Fruit fly (Drosophila melanogaster) whole organism, embryonic: Measurements from ENCODE around the gene CG11030.

Experiments
- CG11695 ChIP-seq: fragments of 200-800 bp; sonication (Bioruptor generic); IDR thresholded peaks from 3 replicates; pipeline ENCODE4 v1.3.6; 2022; ENCODE audit warnings: missing biosample characterization, missing genetic modification characterization
- CG12942 ChIP-seq: fragments of 200-800 bp; sonication (Bioruptor generic); optimal IDR thresholded peaks from 3 replicates; lab custom pipeline; 2016; ENCODE audit warnings: missing biosample characterization, missing genetic modification characterization
- CG2116 ChIP-seq: fragments of 200-800 bp; sonication (Bioruptor generic); optimal IDR thresholded peaks from 3 replicates; lab custom pipeline; 2018; ENCODE audit warnings: missing biosample characterization, mild to moderate bottlenecking, missing genetic modification characterization
- CG31224 ChIP-seq: fragments of 200-800 bp; sonication (Bioruptor generic); IDR thresholded peaks from 2 replicates; pipeline ENCODE4 v1.3.6; 2022; ENCODE audit warnings: missing biosample characterization, missing genetic modification characterization
- CG8478 ChIP-seq: fragments of >200 bp; optimal IDR thresholded peaks from 2 replicates; lab custom pipeline; 2018
- Myb ChIP-seq: fragments of 200-800 bp; sonication (Bioruptor generic); optimal IDR thresholded peaks from 2 replicates; lab custom pipeline; 2016; ENCODE audit warnings: missing biosample characterization, missing genetic modification characterization
- Poxn ChIP-seq: fragments of 200-800 bp; sonication (Bioruptor generic); IDR thresholded peaks from 2 replicates; pipeline ENCODE4 v1.3.6; 2022; ENCODE audit warnings: missing biosample characterization, missing genetic modification characterization
- crc ChIP-seq: fragments of 200-800 bp; sonication (Bioruptor generic); optimal IDR thresholded peaks from 2 replicates; lab custom pipeline; 2016; ENCODE audit warnings: missing biosample characterization, missing genetic modification characterization
- fd3F ChIP-seq: fragments of 200-800 bp; sonication (Bioruptor generic); optimal IDR thresholded peaks from 2 replicates; lab custom pipeline; 2018; ENCODE audit warnings: missing biosample characterization, mild to moderate bottlenecking, missing genetic modification characterization, moderate library complexity
- h ChIP-seq: fragments of >200 bp; optimal IDR thresholded peaks from 2 replicates; lab custom pipeline; 2017
- knrl ChIP-seq: fragments of 200-800 bp; sonication (Bioruptor generic); IDR thresholded peaks from 3 replicates; pipeline ENCODE4 v1.3.6; 2022; ENCODE audit warnings: missing biosample characterization, missing genetic modification characterization; ENCODE audit not compliant: partially characterized antibody
- onecut ChIP-seq: fragments of 200-800 bp; sonication (Bioruptor generic); IDR thresholded peaks from 2 replicates; pipeline ENCODE4 v1.3.6; 2022; ENCODE audit warnings: missing biosample characterization, missing genetic modification characterization
- sens ChIP-seq: fragments of 200-800 bp; sonication (Bioruptor generic); peaks from one replicate; lab custom pipeline; 2016; ENCODE audit warnings: missing biosample characterization, missing genetic modification characterization
- slou ChIP-seq: fragments of 200-800 bp; sonication (Bioruptor generic); optimal IDR thresholded peaks from 3 replicates; lab custom pipeline; 2016; ENCODE audit warnings: missing biosample characterization, missing genetic modification characterization

DNA sequence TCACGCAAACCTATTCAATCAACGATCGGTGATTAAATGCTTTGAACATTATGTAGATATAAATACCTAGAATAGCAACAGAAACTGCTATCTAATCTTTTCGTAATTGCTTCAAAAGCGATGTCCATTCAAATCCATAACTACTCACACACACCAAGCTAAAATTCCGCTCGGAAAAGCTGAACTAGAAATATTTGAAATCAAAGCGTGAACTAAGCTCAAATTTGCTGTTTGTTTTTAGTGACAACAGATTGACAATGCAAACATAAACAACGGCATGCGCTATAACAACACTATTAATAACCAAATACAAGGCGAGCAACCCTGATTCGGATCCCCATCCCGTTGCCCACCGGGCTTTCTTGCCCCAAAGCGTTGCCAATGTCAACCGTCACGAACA, 18.4 kb upstream of the CG11030 start, which contains the start of gene CG7236:
- TF ChIP-seq CG11695 (GFP tag; lab: Robert Waterston, UW) (no peak), CG8478 (lab: Kevin White, UChicago) (no peak), h (lab: Kevin White, UChicago) (no peak), onecut (GFP tag; lab: Robert Waterston, UW) (no peak), crc (GFP tag; lab: Kevin White, UChicago) (no peak), CG31224 (GFP tag; lab: Robert Waterston, UW) (no peak), Poxn (no peak), fd3F (no peak), Myb (GFP tag; lab: Kevin White, UChicago) (no peak), CG12942 (GFP tag; lab: Kevin White, UChicago) (no peak), knrl (GFP tag; lab: Robert Waterston, UW) (no peak), slou (GFP tag; lab: Kevin White, UChicago) (no peak), CG2116 (GFP tag; lab: Kevin White, UChicago) (no peak), sens (no peak)
